Worm (Caenorhabditis elegans) whole organism, early embryonic: ENCODE data around the gene apn-1.

Experiments
- ama-1 ChIP-seq: fragments of 150-350 bp; optimal IDR thresholded peaks from 2 replicates; lab custom pipeline; 2014
- ceh-36 ChIP-seq: sonication (generic microtip); optimal IDR thresholded peaks from 2 replicates; lab custom pipeline; 2016; ENCODE audit warnings: missing genetic modification characterization, inconsistent platforms, missing compliant biosample characterization
- ets-7 ChIP-seq: sonication (generic microtip); optimal IDR thresholded peaks from 2 replicates; lab custom pipeline; 2016; ENCODE audit warnings: missing genotype, missing genetic modification characterization, missing compliant biosample characterization
- hmbx-1 ChIP-seq: sonication (generic microtip); optimal IDR thresholded peaks from 2 replicates; lab custom pipeline; 2016; ENCODE audit warnings: mild to moderate bottlenecking, missing genetic modification characterization, missing compliant biosample characterization
- sea-1 ChIP-seq: fragments of 200-800 bp; sonication (Bioruptor generic); conservative IDR thresholded peaks from 2 replicates; pipeline ENCODE4 v1.3.6; 2022; ENCODE audit warnings: missing genetic modification characterization, missing compliant biosample characterization
- tbx-11 ChIP-seq: fragments of 200-800 bp; sonication (Bioruptor generic); IDR thresholded peaks from 2 replicates; pipeline ENCODE4 v1.3.6; 2022; ENCODE audit warnings: missing genetic modification characterization, missing compliant biosample characterization

- TF ChIP-seq ama-1 (lab: Kevin White, UChicago) = no peak
- no peak for TF ChIP-seq tbx-11
- TF ChIP-seq ceh-36 (tag; lab: Kevin White, UChicago) = no peak
- no peak for TF ChIP-seq sea-1
- no peak for TF ChIP-seq hmbx-1 (tag; lab: Kevin White, UChicago)
- no peak for TF ChIP-seq ets-7 (tag; lab: Kevin White, UChicago)
These were observed 39.0 kb upstream of the apn-1 start, which contains the start of gene glna-2 for ce11 chrII:8008334-8008733.
